Fruit fly (Drosophila melanogaster) whole organism, prepupa: ENCODE measurements around the gene CG9577.

Experiments
- Blimp-1 ChIP-seq: fragments of 200-800 bp; sonication (Bioruptor generic); optimal IDR thresholded peaks from 3 replicates; lab custom pipeline; 2017; ENCODE audit warnings: missing biosample characterization, missing genetic modification characterization, mild to moderate bottlenecking, moderate library complexity, missing genetic modification reagents
- CG10631 ChIP-seq: fragments of 200-800 bp; sonication (Bioruptor generic); optimal IDR thresholded peaks from 2 replicates; lab custom pipeline; 2016; ENCODE audit warnings: missing biosample characterization, missing genetic modification characterization
- CG10669 ChIP-seq: fragments of 200-800 bp; sonication (Bioruptor generic); optimal IDR thresholded peaks from 3 replicates; lab custom pipeline; 2018; ENCODE audit warnings: missing biosample characterization, mild to moderate bottlenecking, missing genetic modification characterization, moderate library complexity
- CG11294 ChIP-seq: fragments of 200-800 bp; sonication (Bioruptor generic); IDR thresholded peaks from 2 replicates; pipeline ENCODE4 v1.3.6; 2022; ENCODE audit warnings: missing biosample characterization, missing genetic modification characterization
- CG11762 ChIP-seq: fragments of 200-800 bp; sonication (Bioruptor generic); optimal IDR thresholded peaks from 3 replicates; lab custom pipeline; 2016; ENCODE audit warnings: missing biosample characterization, missing genetic modification characterization; ENCODE audit not compliant: insufficient read depth
- CG11902 ChIP-seq: fragments of 200-800 bp; sonication (Bioruptor generic); optimal IDR thresholded peaks from 3 replicates; lab custom pipeline; 2016; ENCODE audit warnings: missing biosample characterization, missing genetic modification characterization
- CG15336 ChIP-seq: fragments of 200-800 bp; sonication (Bioruptor generic); IDR thresholded peaks from 2 replicates; pipeline ENCODE4 v1.3.6; 2022; ENCODE audit warnings: missing biosample characterization, missing genetic modification characterization
- CG1621 ChIP-seq: fragments of 200-800 bp; sonication (Bioruptor generic); optimal IDR thresholded peaks from 3 replicates; lab custom pipeline; 2018; ENCODE audit warnings: missing biosample characterization, mild to moderate bottlenecking, missing genetic modification characterization
- CG3032 ChIP-seq: fragments of 200-800 bp; optimal IDR thresholded peaks from 2 replicates; lab custom pipeline; 2019; ENCODE audit warnings: missing biosample characterization, mild to moderate bottlenecking, missing genetic modification characterization, moderate library complexity
- CG32006 ChIP-seq: fragments of 200-800 bp; sonication (Bioruptor generic); optimal IDR thresholded peaks from 3 replicates; lab custom pipeline; 2017; ENCODE audit warnings: missing biosample characterization, mild to moderate bottlenecking, missing genetic modification characterization
- CG4318 ChIP-seq: fragments of 200-800 bp; sonication (Bioruptor generic); optimal IDR thresholded peaks from 3 replicates; lab custom pipeline; 2017; ENCODE audit warnings: missing biosample characterization, mild to moderate bottlenecking, missing genetic modification characterization
- CG6276 ChIP-seq: fragments of 200-800 bp; sonication (Bioruptor generic); optimal IDR thresholded peaks from 2 replicates; lab custom pipeline; 2017; ENCODE audit warnings: missing biosample characterization, mild to moderate bottlenecking, missing genetic modification characterization
- CG6808 ChIP-seq: fragments of 200-800 bp; sonication (Bioruptor generic); optimal IDR thresholded peaks from 3 replicates; lab custom pipeline; 2017; ENCODE audit warnings: missing biosample characterization, missing genetic modification characterization, mild to moderate bottlenecking, moderate library complexity, missing genetic modification reagents
- CG7368 ChIP-seq: fragments of 200-800 bp; sonication (Bioruptor generic); optimal IDR thresholded peaks from 3 replicates; lab custom pipeline; 2016; ENCODE audit warnings: missing biosample characterization, missing genetic modification characterization
- CG8119 ChIP-seq: fragments of 200-800 bp; sonication (Bioruptor generic); IDR thresholded peaks from 3 replicates; pipeline ENCODE4 v1.3.6; 2022; ENCODE audit warnings: missing biosample characterization, missing genetic modification characterization
- CG8632 ChIP-seq: fragments of 200-800 bp; sonication (Bioruptor generic); optimal IDR thresholded peaks from 3 replicates; lab custom pipeline; 2016; ENCODE audit warnings: missing biosample characterization, missing genetic modification characterization
- CG9139 ChIP-seq: fragments of 200-800 bp; sonication (Bioruptor generic); optimal IDR thresholded peaks from 3 replicates; lab custom pipeline; 2017; ENCODE audit warnings: missing biosample characterization, mild to moderate bottlenecking, missing genetic modification characterization
- Eip78C ChIP-seq: fragments of 200-800 bp; sonication (Bioruptor generic); peaks from one replicate; lab custom pipeline; 2016; ENCODE audit warnings: missing biosample characterization, missing genetic modification characterization
- Eip93F ChIP-seq: fragments of 200-800 bp; sonication (Bioruptor generic); optimal IDR thresholded peaks from 2 replicates; lab custom pipeline; 2016; ENCODE audit warnings: missing biosample characterization, mild to moderate bottlenecking, missing genetic modification characterization
- Ets21C ChIP-seq: fragments of 200-800 bp; sonication (Bioruptor generic); optimal IDR thresholded peaks from 3 replicates; lab custom pipeline; 2016; ENCODE audit warnings: missing biosample characterization, missing genetic modification characterization
- Gug ChIP-seq: fragments of 200-800 bp; sonication (Bioruptor generic); IDR thresholded peaks from 2 replicates; pipeline ENCODE4 v1.3.6; 2022; ENCODE audit warnings: missing biosample characterization, missing genetic modification characterization
- Hr38 ChIP-seq: sonication (Bioruptor generic); optimal IDR thresholded peaks from 2 replicates; lab custom pipeline; 2016; ENCODE audit warnings: missing biosample characterization, missing genetic modification characterization
- Hr39 ChIP-seq: fragments of 200-800 bp; sonication (Bioruptor generic); optimal IDR thresholded peaks from 2 replicates; lab custom pipeline; 2016; ENCODE audit warnings: missing biosample characterization, missing genetic modification characterization
- Hr4 ChIP-seq: fragments of 200-800 bp; sonication (Bioruptor generic); optimal IDR thresholded peaks from 3 replicates; lab custom pipeline; 2016; ENCODE audit warnings: missing biosample characterization, missing genetic modification characterization
- Lpt ChIP-seq: fragments of 200-800 bp; sonication (Bioruptor generic); optimal IDR thresholded peaks from 3 replicates; lab custom pipeline; 2016; ENCODE audit warnings: missing biosample characterization, missing genetic modification characterization
- Smox ChIP-seq: fragments of 200-800 bp; sonication (Bioruptor generic); optimal IDR thresholded peaks from 3 replicates; lab custom pipeline; 2016; ENCODE audit warnings: missing biosample characterization, missing genetic modification characterization
- Sox14 ChIP-seq: fragments of 200-800 bp; sonication (Bioruptor generic); optimal IDR thresholded peaks from 3 replicates; lab custom pipeline; 2016; ENCODE audit warnings: missing biosample characterization, missing genetic modification characterization
- Sox15 ChIP-seq: fragments of 200-800 bp; sonication (Bioruptor generic); optimal IDR thresholded peaks from 3 replicates; lab custom pipeline; 2016; ENCODE audit warnings: missing biosample characterization, missing genetic modification characterization
- achi ChIP-seq: fragments of 200-800 bp; sonication (Bioruptor generic); optimal IDR thresholded peaks from 3 replicates; lab custom pipeline; 2016; ENCODE audit warnings: missing biosample characterization, missing genetic modification characterization
- acj6 ChIP-seq: fragments of 200-800 bp; sonication (Bioruptor generic); optimal IDR thresholded peaks from 3 replicates; lab custom pipeline; 2016; ENCODE audit warnings: missing biosample characterization, missing genetic modification characterization
- cyc ChIP-seq: fragments of 200-800 bp; sonication (Bioruptor generic); optimal IDR thresholded peaks from 3 replicates; lab custom pipeline; 2016; ENCODE audit warnings: missing biosample characterization, missing genetic modification characterization
- dac ChIP-seq: fragments of 200-800 bp; sonication (Bioruptor generic); optimal IDR thresholded peaks from 2 replicates; lab custom pipeline; 2017; ENCODE audit warnings: missing biosample characterization, mild to moderate bottlenecking, missing genetic modification characterization
- dsx ChIP-seq: fragments of 200-800 bp; optimal IDR thresholded peaks from 3 replicates; lab custom pipeline; 2019; ENCODE audit warnings: missing biosample characterization, mild to moderate bottlenecking, missing genetic modification characterization, moderate library complexity; ENCODE audit not compliant: poor library complexity, severe bottlenecking
- eg ChIP-seq: fragments of 200-800 bp; sonication (Bioruptor generic); IDR thresholded peaks from 3 replicates; pipeline ENCODE4 v1.3.6; 2022; ENCODE audit warnings: missing biosample characterization, missing genetic modification characterization
- esn ChIP-seq: fragments of 200-800 bp; sonication (Bioruptor generic); optimal IDR thresholded peaks from 2 replicates; lab custom pipeline; 2016; ENCODE audit warnings: missing biosample characterization, mild to moderate bottlenecking, missing genetic modification characterization, moderate library complexity
- fd59A ChIP-seq: fragments of 200-800 bp; sonication (Bioruptor generic); optimal IDR thresholded peaks from 2 replicates; lab custom pipeline; 2017; ENCODE audit warnings: missing biosample characterization, mild to moderate bottlenecking, missing genetic modification characterization, missing genetic modification reagents
- net ChIP-seq: fragments of 200-800 bp; sonication (Bioruptor generic); optimal IDR thresholded peaks from 3 replicates; lab custom pipeline; 2016; ENCODE audit warnings: missing biosample characterization, missing genetic modification characterization
- pdm3 ChIP-seq: fragments of 200-800 bp; sonication (Bioruptor generic); optimal IDR thresholded peaks from 3 replicates; lab custom pipeline; 2016; ENCODE audit warnings: missing biosample characterization, missing genetic modification characterization
- salr ChIP-seq, 2 experiments: fragments of 200-800 bp; sonication (Bioruptor generic); optimal IDR thresholded peaks; 3 replicates each; lab custom pipeline; 2016 to 2018; ENCODE audit warnings: missing biosample characterization in 2 of 2, missing genetic modification characterization in 2 of 2, mild to moderate bottlenecking in 1 of 2
- spab ChIP-seq: fragments of 200-800 bp; sonication (Bioruptor generic); optimal IDR thresholded peaks from 2 replicates; lab custom pipeline; 2017; ENCODE audit warnings: missing biosample characterization, mild to moderate bottlenecking, missing genetic modification characterization, missing genetic modification reagents
- ss ChIP-seq, 2 experiments: fragments of 200-800 bp; sonication (Bioruptor generic); optimal IDR thresholded peaks; 2 replicates in 1 of 2; 3 replicates in 1 of 2; lab custom pipeline; 2017 to 2018; ENCODE audit warnings: mild to moderate bottlenecking in 2 of 2, missing biosample characterization in 2 of 2, missing genetic modification characterization in 2 of 2, moderate library complexity in 1 of 2
- svp ChIP-seq: fragments of 200-800 bp; sonication (Bioruptor generic); peaks from one replicate; lab custom pipeline; 2016; ENCODE audit warnings: missing biosample characterization, missing genetic modification characterization
- topi ChIP-seq: fragments of 200-800 bp; sonication (Bioruptor generic); optimal IDR thresholded peaks from 3 replicates; lab custom pipeline; 2016; ENCODE audit warnings: missing biosample characterization, missing genetic modification characterization
- vri ChIP-seq: fragments of 200-800 bp; sonication (Bioruptor generic); optimal IDR thresholded peaks from 3 replicates; lab custom pipeline; 2016; ENCODE audit warnings: missing biosample characterization, mild to moderate bottlenecking, missing genetic modification characterization

The CG9577 gene

DNA sequence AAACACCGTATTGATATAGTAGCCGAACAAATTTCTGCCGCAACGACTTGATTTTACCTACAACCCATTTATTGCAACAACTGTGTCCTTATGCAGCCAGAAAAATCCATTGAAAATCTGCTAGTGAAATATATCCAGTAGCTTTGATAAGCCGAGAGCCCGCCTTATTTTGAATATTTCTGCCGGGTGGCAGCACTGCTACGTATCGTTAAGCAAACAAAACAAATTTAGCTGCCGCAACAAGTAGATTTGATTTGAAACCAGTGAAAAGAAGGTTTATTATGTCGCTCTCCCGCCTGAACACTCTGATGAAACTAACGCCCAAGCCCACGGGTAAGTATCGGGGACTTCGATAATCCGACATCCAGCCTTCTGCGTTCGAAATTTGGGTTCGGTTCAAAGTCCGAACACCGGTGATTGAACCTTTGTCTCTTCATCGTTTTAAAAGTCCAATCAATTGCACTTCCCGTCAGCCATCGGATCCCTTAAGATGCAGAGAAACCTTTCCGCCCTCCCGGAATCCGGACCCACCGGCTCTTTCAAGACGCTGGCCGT, at the start of gene CG9577 (continued):
- TF ChIP-seq CG9139 (GFP tag; lab: Kevin White, UChicago) (peak; percentile 92), Lpt (no peak), CG11902 (GFP tag; lab: Kevin White, UChicago) (no peak), salr (GFP tag; optimal IDR thresholded peaks at IDR 0.05; lab: Kevin White, UChicago) (peak in 1 of 2 experiments; percentile 36), CG8632 (GFP tag; lab: Kevin White, UChicago) (no peak), Gug (GFP tag; lab: Robert Waterston, UW) (no peak), Sox15 (GFP tag; lab: Kevin White, UChicago) (no peak), topi (GFP tag; lab: Kevin White, UChicago) (no peak)

DNA sequence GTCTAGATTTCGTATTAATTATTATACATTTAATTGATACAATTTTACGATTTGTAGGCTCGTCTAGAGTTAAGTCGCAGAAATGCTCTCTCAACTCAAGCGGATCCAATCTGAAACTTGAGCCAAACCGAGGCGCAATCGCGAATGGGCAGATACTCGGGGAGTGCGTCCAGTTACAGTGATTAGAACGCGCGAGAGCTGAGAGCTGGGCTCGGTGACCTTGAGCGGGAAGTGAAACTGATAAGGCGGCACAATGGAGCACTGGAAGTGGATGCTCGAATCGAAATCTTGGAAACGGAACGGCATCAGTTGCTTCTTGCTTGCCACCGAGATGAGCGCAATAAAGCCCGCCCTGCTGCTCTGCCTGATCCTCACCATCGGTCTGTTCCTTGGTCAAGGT, 44.3 kb upstream of the CG9577 start, which contains the start of gene CG34331:
Gene CG34331 (plus strand): TSS at position 301 of the 400 bp plus-strand sequence.
- TF ChIP-seq CG6808 = no peak
- TF ChIP-seq svp (GFP tag; lab: Kevin White, UChicago) = peak; percentile 54

DNA sequence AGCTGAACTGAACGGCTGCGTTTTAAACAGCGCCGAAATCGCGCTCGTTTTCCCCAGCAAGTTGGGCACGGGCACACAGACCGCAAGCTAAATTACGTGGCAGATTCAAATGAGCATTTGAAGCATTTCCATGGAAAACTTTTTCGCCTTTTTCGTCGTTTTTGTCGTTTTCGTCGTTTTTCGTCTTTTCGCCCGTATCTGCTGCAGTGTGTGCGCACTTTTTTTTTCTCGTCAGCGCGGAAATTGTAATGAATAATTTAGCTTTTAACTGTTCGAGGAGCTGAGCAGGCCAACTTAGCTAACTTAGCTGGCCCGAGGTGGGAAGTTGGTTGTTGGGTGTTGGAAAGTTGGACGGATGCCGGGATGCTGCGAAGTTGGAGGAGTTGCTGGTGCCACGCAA, 36.9 kb upstream of the CG9577 start:
- TF ChIP-seq CG6276 (GFP tag; lab: Kevin White, UChicago) = peak; percentile 72
- peak; percentile 12; the same call in 1 of the 2 replicates for TF ChIP-seq CG15336 (GFP tag; lab: Robert Waterston, UW)
- peak; percentile 10 for TF ChIP-seq dac
- TF ChIP-seq CG7368 (GFP tag; lab: Kevin White, UChicago) = no peak
- TF ChIP-seq eg (GFP tag; lab: Robert Waterston, UW) = peak; percentile 46; the same call in 1 of the 3 replicates
- no peak for TF ChIP-seq fd59A
- TF ChIP-seq Lpt = peak; percentile 9
- TF ChIP-seq CG8119 (GFP tag; lab: Robert Waterston, UW) = peak; percentile 47; the same call in 1 of the 3 replicates

DNA sequence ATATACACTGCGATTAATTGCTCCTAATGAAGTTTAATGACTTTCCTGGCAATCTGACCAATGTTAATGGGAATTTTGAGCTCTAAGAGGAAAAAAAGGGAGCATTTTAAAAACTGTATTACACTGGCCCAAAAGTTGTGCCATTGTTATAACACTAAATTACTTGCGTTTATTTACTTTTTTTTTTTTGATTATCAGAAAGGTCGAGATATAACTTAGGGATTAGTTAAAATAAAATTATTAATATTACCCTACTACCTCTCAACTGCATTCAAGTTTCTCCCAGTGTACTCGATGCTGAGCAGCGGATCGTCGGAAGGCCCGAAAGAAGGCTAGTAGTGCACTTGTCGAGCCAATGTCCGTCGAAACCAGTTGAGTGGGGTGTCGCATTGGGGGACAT, 36.0 kb upstream of the CG9577 start:
- TF ChIP-seq CG11902 (GFP tag; lab: Kevin White, UChicago) (no peak), Sox14 (no peak), Eip93F (GFP tag; lab: Kevin White, UChicago) (no peak), vri (GFP tag; lab: Kevin White, UChicago) (no peak), pdm3 (GFP tag; lab: Kevin White, UChicago) (peak; percentile 43), Ets21C (GFP tag; lab: Kevin White, UChicago) (no peak), CG11762 (no peak), CG11294 (GFP tag; lab: Robert Waterston, UW) (peak; percentile 32; the same call in 1 of the 2 replicates), CG1621 (tag; lab: Kevin White, UChicago) (no peak), dsx (GFP tag; lab: Kevin White, UChicago) (no peak), CG10631 (GFP tag; lab: Kevin White, UChicago) (peak; percentile 37), Eip78C (peak; percentile 83), fd59A (no peak), spab (GFP tag; lab: Kevin White, UChicago) (no peak), net (peak; percentile 38), achi (peak; percentile 46), Hr38 (no peak), CG8119 (GFP tag; lab: Robert Waterston, UW) (peak; percentile 79), Blimp-1 (GFP tag; lab: Kevin White, UChicago) (no peak), dac (peak; percentile 51), CG3032 (tag; lab: Kevin White, UChicago) (no peak), CG6276 (GFP tag; lab: Kevin White, UChicago) (peak; percentile 72), Hr4 (GFP tag; lab: Kevin White, UChicago) (peak; percentile 79), cyc (no peak), eg (GFP tag; lab: Robert Waterston, UW) (peak; percentile 65; the same call in 2 of the 3 replicates), ss (GFP tag; optimal IDR thresholded peaks at IDR 0.05; lab: Kevin White, UChicago) (no peak), CG7368 (GFP tag; lab: Kevin White, UChicago) (no peak), Hr39 (GFP tag; lab: Kevin White, UChicago) (no peak), esn (GFP tag; lab: Kevin White, UChicago) (no peak), acj6 (GFP tag; lab: Kevin White, UChicago) (peak; percentile 11), CG32006 (GFP tag; lab: Kevin White, UChicago) (peak; percentile 84), CG6808 (no peak), Smox (no peak), CG4318 (GFP tag; lab: Kevin White, UChicago) (peak; percentile 68), Gug (GFP tag; lab: Robert Waterston, UW) (peak; percentile 50), CG10669 (GFP tag; lab: Kevin White, UChicago) (no peak), CG8632 (GFP tag; lab: Kevin White, UChicago) (no peak)
